Fruit fly (Drosophila melanogaster) S2 (cell line): ENCODE data around the gene Girdin.

ENCODE experiments used
- CG8478 ChIP-seq: fragments of >200 bp; optimal IDR thresholded peaks from 2 replicates; lab custom pipeline; 2018
- CTCF ChIP-seq, 2 experiments: fragments of >200 bp; optimal IDR thresholded peaks; 2 replicates each; lab custom pipeline; 2018

dm6 chr3L:3206263-3206662, 27.5 kb downstream of the Girdin start, which contains the start of gene CG33160:
- TF ChIP-seq CTCF (optimal IDR thresholded peaks at IDR 0.05; lab: Kevin White, UChicago), result no peak
- no peak for TF ChIP-seq CG8478 (lab: Kevin White, UChicago)
